Worm (Caenorhabditis elegans): Measurements from ENCODE around the gene mon-2.
A peak's percentile ranks its signal among the peaks of the same experiment; 100 is the strongest.

The mon-2 gene

ce11 chrIV:12078907-12079523, 17.6 kb upstream of the mon-2 start, which contains the start of gene lex-1 (continued):
- TF ChIP-seq tbx-2 (tag; optimal IDR thresholded peaks at IDR 0.05) (peak; percentile 4), sox-4 (tag; optimal IDR thresholded peaks at IDR 0.05) (no peak), nhr-11 (tag; optimal IDR thresholded peaks at IDR 0.05) (no peak), ceh-63 (GFP tag; optimal IDR thresholded peaks at IDR 0.05) (no peak), F16B12.6 (tag; optimal IDR thresholded peaks at IDR 0.05) (peak; percentile 20), unc-62 (GFP tag; optimal IDR thresholded peaks at IDR 0.05) (no peak), lir-3 (tag; optimal IDR thresholded peaks at IDR 0.05; ENCODE audit: poor library complexity) (no peak), swsn-7 (tag; optimal IDR thresholded peaks at IDR 0.05) (peak; percentile 3), pqm-1 (tag; optimal IDR thresholded peaks at IDR 0.05) (no peak), blmp-1 (tag; optimal IDR thresholded peaks at IDR 0.05) (peak; percentile 86), unc-98 (GFP tag; IDR thresholded peaks at IDR 0.05) (no peak), elt-3 (tag; optimal IDR thresholded peaks at IDR 0.05) (no peak), snu-23 (GFP tag; optimal IDR thresholded peaks at IDR 0.05) (peak; percentile 55), nhr-12 (tag; optimal IDR thresholded peaks at IDR 0.05) (no peak), nhr-77 (tag; optimal IDR thresholded peaks at IDR 0.05) (no peak), unc-86 (tag; optimal IDR thresholded peaks at IDR 0.05) (no peak), ama-1 (optimal IDR thresholded peaks at IDR 0.05) (no peak)

DNA sequence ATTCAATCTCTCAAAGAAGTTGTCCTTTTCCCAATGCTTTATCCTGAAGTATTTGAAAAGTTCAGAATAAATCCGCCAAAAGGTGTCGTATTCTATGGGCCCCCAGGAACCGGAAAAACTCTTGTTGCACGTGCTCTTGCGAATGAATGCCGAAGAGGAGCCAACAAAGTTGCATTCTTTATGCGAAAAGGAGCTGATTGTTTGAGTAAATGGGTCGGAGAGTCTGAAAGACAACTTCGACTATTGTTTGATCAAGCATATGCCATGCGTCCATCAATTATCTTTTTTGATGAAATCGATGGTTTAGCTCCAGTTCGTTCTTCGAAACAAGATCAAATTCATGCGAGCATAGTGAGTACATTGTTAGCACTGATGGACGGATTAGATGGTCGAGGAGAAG, 15.8 kb upstream of the mon-2 start:
- TF ChIP-seq efl-1 (optimal IDR thresholded peaks at IDR 0.05) (no peak), efl-1 (GFP tag; optimal IDR thresholded peaks at IDR 0.05 in 1 of 2) (peak in 1 of 2 experiments; percentile 91), dsc-1 (tag; optimal IDR thresholded peaks at IDR 0.05) (no peak), isw-1 (GFP tag; IDR thresholded peaks at IDR 0.05) (no peak)

DNA sequence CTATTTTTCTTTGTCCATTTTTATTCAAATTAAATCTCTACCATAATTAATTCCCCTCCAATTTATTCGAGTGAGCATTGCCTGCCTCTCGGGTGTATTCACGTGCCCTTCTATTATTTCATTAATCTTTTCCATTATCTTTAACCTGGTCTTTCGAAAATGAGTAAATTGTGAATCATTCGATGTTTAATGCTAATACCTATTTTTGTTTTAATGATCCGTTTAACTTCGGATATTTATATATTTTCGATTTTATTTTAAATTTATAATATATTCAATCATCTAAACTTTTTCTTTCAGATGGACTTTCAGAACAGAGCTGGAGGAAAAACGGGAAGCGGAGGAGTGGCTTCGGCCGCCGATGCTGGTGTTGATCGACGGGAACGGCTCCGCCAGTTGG, 12.4 kb upstream of the mon-2 start, which contains the start of gene repo-1:
Gene repo-1 (plus strand): TSS at position 301 of the 400 bp plus-strand sequence.
- TF ChIP-seq efl-1 (optimal IDR thresholded peaks at IDR 0.05) (no peak), efl-1 (GFP tag; optimal IDR thresholded peaks at IDR 0.05 in 1 of 2) (peak in 1 of 2 experiments; percentile 64), tbx-2 (tag; optimal IDR thresholded peaks at IDR 0.05) (no peak), lin-14 (GFP tag; optimal IDR thresholded peaks at IDR 0.05) (no peak), Y116A8C.19 (tag; optimal IDR thresholded peaks at IDR 0.05; ENCODE audit: borderline replicate concordance) (no peak)

- TF ChIP-seq ceh-63 (GFP tag; optimal IDR thresholded peaks at IDR 0.05) (no peak), fkh-8 (tag; optimal IDR thresholded peaks at IDR 0.05) (no peak), nhr-85 (tag) (no peak), nhr-237 (tag; optimal IDR thresholded peaks at IDR 0.05) (no peak), mab-9 (GFP tag; IDR thresholded peaks at IDR 0.05) (no peak), ceh-90 (tag; optimal IDR thresholded peaks at IDR 0.05) (no peak), lsy-2 (tag; optimal IDR thresholded peaks at IDR 0.05) (no peak), ces-1 (GFP tag; optimal IDR thresholded peaks at IDR 0.05) (no peak), unc-130 (tag; optimal IDR thresholded peaks at IDR 0.05) (no peak), dpl-1 (GFP tag; optimal IDR thresholded peaks at IDR 0.05) (no peak), ceh-82 (tag; optimal IDR thresholded peaks at IDR 0.05) (no peak), ets-5 (GFP tag; IDR thresholded peaks at IDR 0.05) (no peak), snpc-4 (tag; optimal IDR thresholded peaks at IDR 0.05) (no peak), lin-14 (GFP tag; optimal IDR thresholded peaks at IDR 0.05) (no peak), alr-1 (tag; optimal IDR thresholded peaks at IDR 0.05; ENCODE audit: borderline replicate concordance) (no peak), nhr-19 (GFP tag; conservative IDR thresholded peaks at IDR 0.05) (no peak)
Observed at ce11 chrIV:12084587-12084986, 12.0 kb upstream of the mon-2 start.
